Worm (Caenorhabditis elegans) whole organism, L4 larva: ENCODE data around the gene K10B4.3.

ENCODE experiments used
- hlh-30 ChIP-seq: sonication (generic microtip); optimal IDR thresholded peaks from 2 replicates; lab custom pipeline; 2017; ENCODE audit warnings: antibody characterized with exemption, mild to moderate bottlenecking, missing genetic modification characterization, missing compliant biosample characterization; ENCODE audit not compliant: insufficient read depth
- mdl-1 ChIP-seq, 2 experiments: fragments of 150-350 bp in 1 of 2; sonication (generic microtip) in 1 of 2; optimal IDR thresholded peaks; 2 replicates each; lab custom pipeline; 2014 to 2017; ENCODE audit warnings: missing biosample characterization in 2 of 2, missing genetic modification characterization in 2 of 2

- TF ChIP-seq mdl-1 (tag; optimal IDR thresholded peaks at IDR 0.05; lab: Kevin White, UChicago) (peak in 1 of 2 experiments; percentile 21), hlh-30 (peak; percentile 81)
Measured at ce11 chrII:155904-156303, 34.9 kb upstream of the K10B4.3 start, which contains the start of gene mrpl-28.
